Fruit fly (Drosophila melanogaster): Measurements from ENCODE around the gene Col4a1.

dm6 chr2L:5025557-5025956 lies 3.9 kb upstream of the Col4a1 start:
- TF ChIP-seq ttk (optimal IDR thresholded peaks at IDR 0.05) = no peak
- TF ChIP-seq Sin3A (optimal IDR thresholded peaks at IDR 0.05) = no peak
- TF ChIP-seq Myc (optimal IDR thresholded peaks at IDR 0.05) = no peak
- TF ChIP-seq h (optimal IDR thresholded peaks at IDR 0.05) = no peak
- no peak for TF ChIP-seq psq (optimal IDR thresholded peaks at IDR 0.05)

Measured in Kc167 (cell line).